Worm (Caenorhabditis elegans) whole organism, L1 larva: Measurements from ENCODE around the gene tre-2.

ENCODE experiments used
- C04F5.9 ChIP-seq: sonication (generic microtip); optimal IDR thresholded peaks from 2 replicates; lab custom pipeline; 2016; ENCODE audit warnings: missing genetic modification characterization, missing compliant biosample characterization
- blmp-1 ChIP-seq: fragments of 150-350 bp; optimal IDR thresholded peaks from 2 replicates; lab custom pipeline; 2014; ENCODE audit warnings: missing biosample characterization, missing genetic modification characterization
- ceh-8 ChIP-seq: fragments of 200-800 bp; sonication (Bioruptor generic); optimal IDR thresholded peaks from 2 replicates; lab custom pipeline; 2018; ENCODE audit warnings: mild to moderate bottlenecking, missing genetic modification characterization, moderate library complexity, missing compliant biosample characterization
- ceh-82 ChIP-seq, 3 experiments: fragments of 150-350 bp in 1 of 3; sonication (generic microtip) in 2 of 3; optimal IDR thresholded peaks; 2 replicates each; lab custom pipeline; 2014 to 2017; ENCODE audit warnings: missing biosample characterization in 3 of 3, missing genetic modification characterization in 3 of 3
- dpl-1 ChIP-seq, 3 experiments: fragments of 150-350 bp in 2 of 3; sonication (generic microtip) in 1 of 3; optimal IDR thresholded peaks; 2 replicates each; lab custom pipeline; 2014 to 2017; ENCODE audit warnings: missing biosample characterization in 3 of 3, missing genetic modification characterization in 3 of 3, missing genetic modification reagents in 3 of 3
- efl-1 ChIP-seq, 4 experiments: fragments of 150-350 bp; optimal IDR thresholded peaks in 3 of 4; peaks in 1 of 4; 1 replicate in 1 of 4; 2 replicates in 3 of 4; lab custom pipeline; 2014; ENCODE audit warnings: missing biosample characterization in 2 of 4, missing genetic modification characterization in 2 of 4, missing genetic modification reagents in 2 of 4
- efl-3 ChIP-seq: fragments of 200-800 bp; sonication (Bioruptor generic); optimal IDR thresholded peaks from 2 replicates; lab custom pipeline; 2018; ENCODE audit warnings: mild to moderate bottlenecking, missing genetic modification characterization, missing compliant biosample characterization
- fkh-4 ChIP-seq: sonication (generic microtip); optimal IDR thresholded peaks from 2 replicates; lab custom pipeline; 2016; ENCODE audit warnings: missing compliant biosample characterization, missing genetic modification characterization, borderline replicate concordance
- fkh-8 ChIP-seq: sonication (generic microtip); optimal IDR thresholded peaks from 2 replicates; lab custom pipeline; 2016; ENCODE audit warnings: mild to moderate bottlenecking, missing genetic modification characterization, missing compliant biosample characterization
- fos-1 ChIP-seq: fragments of 150-350 bp; optimal IDR thresholded peaks from 2 replicates; lab custom pipeline; 2014; ENCODE audit warnings: missing biosample characterization, missing genetic modification characterization
- jun-1 ChIP-seq: fragments of 150-350 bp; optimal IDR thresholded peaks from 2 replicates; lab custom pipeline; 2014; ENCODE audit warnings: missing biosample characterization, missing genetic modification reagents, missing genetic modification characterization
- lin-13 ChIP-seq: fragments of 150-350 bp; optimal IDR thresholded peaks from 2 replicates; lab custom pipeline; 2014; ENCODE audit warnings: missing biosample characterization, missing genetic modification reagents, missing genetic modification characterization
- lin-14 ChIP-seq: fragments of 200-800 bp; sonication (Bioruptor generic); optimal IDR thresholded peaks from 2 replicates; lab custom pipeline; 2018; ENCODE audit warnings: mild to moderate bottlenecking, missing genetic modification characterization, moderate library complexity, missing compliant biosample characterization
- lin-15B ChIP-seq: fragments of 150-350 bp; sonication (generic microtip); optimal IDR thresholded peaks from 3 replicates; lab custom pipeline; 2014; ENCODE audit warnings: missing biosample characterization, missing genetic modification characterization
- lin-39 ChIP-seq: fragments of 150-350 bp; optimal IDR thresholded peaks from 2 replicates; lab custom pipeline; 2014; ENCODE audit warnings: missing biosample characterization, missing genetic modification reagents, missing genetic modification characterization
- lir-3 ChIP-seq: sonication (generic microtip); optimal IDR thresholded peaks from 2 replicates; lab custom pipeline; 2016; ENCODE audit warnings: mild to moderate bottlenecking, missing genetic modification characterization, moderate library complexity, missing compliant biosample characterization; ENCODE audit not compliant: poor library complexity
- mdl-1 ChIP-seq, 2 experiments: fragments of 150-350 bp; optimal IDR thresholded peaks; 2 replicates each; lab custom pipeline; 2014 to 2017; ENCODE audit warnings: missing biosample characterization in 2 of 2, missing genetic modification characterization in 2 of 2, inconsistent platforms in 1 of 2
- mef-2 ChIP-seq: fragments of 150-350 bp; optimal IDR thresholded peaks from 2 replicates; lab custom pipeline; 2014; ENCODE audit warnings: missing biosample characterization, missing genetic modification characterization
- mep-1 ChIP-seq: fragments of 150-350 bp; optimal IDR thresholded peaks from 2 replicates; lab custom pipeline; 2014; ENCODE audit warnings: missing biosample characterization, missing genetic modification characterization
- nhr-20 ChIP-seq: sonication (generic microtip); optimal IDR thresholded peaks from 2 replicates; lab custom pipeline; 2016; ENCODE audit warnings: mild to moderate bottlenecking, missing genetic modification characterization, missing compliant biosample characterization
- nhr-237 ChIP-seq: fragments of 150-350 bp; optimal IDR thresholded peaks from 2 replicates; lab custom pipeline; 2014; ENCODE audit warnings: missing biosample characterization, missing genetic modification characterization
- nhr-28 ChIP-seq: fragments of 150-350 bp; optimal IDR thresholded peaks from 2 replicates; lab custom pipeline; 2014; ENCODE audit warnings: missing biosample characterization, missing genetic modification characterization
- nhr-47 ChIP-seq: sonication (generic microtip); optimal IDR thresholded peaks from 2 replicates; lab custom pipeline; 2016; ENCODE audit warnings: mild to moderate bottlenecking, missing genetic modification characterization, moderate library complexity, missing compliant biosample characterization
- nhr-71 ChIP-seq: sonication (generic microtip); optimal IDR thresholded peaks from 2 replicates; lab custom pipeline; 2016; ENCODE audit warnings: mild to moderate bottlenecking, missing genetic modification characterization, moderate library complexity, missing compliant biosample characterization
- nhr-76 ChIP-seq: sonication (generic microtip); optimal IDR thresholded peaks from 2 replicates; lab custom pipeline; 2017; ENCODE audit warnings: missing biosample characterization, missing genetic modification characterization
- nhr-77 ChIP-seq: fragments of 150-350 bp; optimal IDR thresholded peaks from 2 replicates; lab custom pipeline; 2014; ENCODE audit warnings: missing biosample characterization, missing genetic modification characterization
- pax-3 ChIP-seq: fragments of 200-800 bp; sonication (Bioruptor generic); optimal IDR thresholded peaks from 2 replicates; lab custom pipeline; 2018; ENCODE audit warnings: mild to moderate bottlenecking, missing genetic modification characterization, moderate library complexity, missing compliant biosample characterization
- pqm-1 ChIP-seq: sonication (generic microtip); optimal IDR thresholded peaks from 3 replicates; lab custom pipeline; 2017; ENCODE audit warnings: missing biosample characterization, missing genetic modification characterization
- snpc-4 ChIP-seq: fragments of 150-350 bp; optimal IDR thresholded peaks from 2 replicates; lab custom pipeline; 2014; ENCODE audit warnings: missing biosample characterization, missing genetic modification characterization
- sox-4 ChIP-seq: sonication (generic microtip); optimal IDR thresholded peaks from 2 replicates; lab custom pipeline; 2016; ENCODE audit warnings: missing genetic modification characterization, missing compliant biosample characterization
- sptf-1 ChIP-seq: fragments of 150-350 bp; optimal IDR thresholded peaks from 2 replicates; lab custom pipeline; 2014; ENCODE audit warnings: missing biosample characterization, missing genetic modification characterization
- sup-37 ChIP-seq: fragments of 200-800 bp; sonication (Bioruptor generic); optimal IDR thresholded peaks from 2 replicates; lab custom pipeline; 2018; ENCODE audit warnings: mild to moderate bottlenecking, missing genetic modification characterization, missing compliant biosample characterization
- unc-130 ChIP-seq: fragments of 150-350 bp; optimal IDR thresholded peaks from 2 replicates; lab custom pipeline; 2017; ENCODE audit warnings: missing biosample characterization, missing genetic modification characterization, inconsistent platforms
- unc-86 ChIP-seq: sonication (generic microtip); optimal IDR thresholded peaks from 2 replicates; lab custom pipeline; 2016; ENCODE audit warnings: missing genetic modification characterization, missing compliant biosample characterization
- unc-98 ChIP-seq: fragments of 200-800 bp; sonication (Bioruptor generic); IDR thresholded peaks from 2 replicates; pipeline ENCODE4 v1.3.6; 2022; ENCODE audit warnings: missing genetic modification characterization, missing compliant biosample characterization
- vab-15 ChIP-seq: sonication (generic microtip); optimal IDR thresholded peaks from 2 replicates; lab custom pipeline; 2017; ENCODE audit warnings: missing genotype, mild to moderate bottlenecking, missing genetic modification characterization, missing compliant biosample characterization
- xbp-1 ChIP-seq: sonication (generic microtip); optimal IDR thresholded peaks from 2 replicates; lab custom pipeline; 2016; ENCODE audit warnings: missing genetic modification characterization, missing compliant biosample characterization
- ztf-11 ChIP-seq, 2 experiments: sonication (generic microtip); optimal IDR thresholded peaks; 2 replicates each; lab custom pipeline; 2016 to 2017; ENCODE audit warnings: missing genetic modification characterization in 2 of 2, missing biosample characterization in 1 of 2, missing compliant biosample characterization in 1 of 2
- ztf-4 ChIP-seq: fragments of 150-350 bp; optimal IDR thresholded peaks from 2 replicates; lab custom pipeline; 2014; ENCODE audit warnings: missing biosample characterization, missing genetic modification characterization

The tre-2 gene

DNA sequence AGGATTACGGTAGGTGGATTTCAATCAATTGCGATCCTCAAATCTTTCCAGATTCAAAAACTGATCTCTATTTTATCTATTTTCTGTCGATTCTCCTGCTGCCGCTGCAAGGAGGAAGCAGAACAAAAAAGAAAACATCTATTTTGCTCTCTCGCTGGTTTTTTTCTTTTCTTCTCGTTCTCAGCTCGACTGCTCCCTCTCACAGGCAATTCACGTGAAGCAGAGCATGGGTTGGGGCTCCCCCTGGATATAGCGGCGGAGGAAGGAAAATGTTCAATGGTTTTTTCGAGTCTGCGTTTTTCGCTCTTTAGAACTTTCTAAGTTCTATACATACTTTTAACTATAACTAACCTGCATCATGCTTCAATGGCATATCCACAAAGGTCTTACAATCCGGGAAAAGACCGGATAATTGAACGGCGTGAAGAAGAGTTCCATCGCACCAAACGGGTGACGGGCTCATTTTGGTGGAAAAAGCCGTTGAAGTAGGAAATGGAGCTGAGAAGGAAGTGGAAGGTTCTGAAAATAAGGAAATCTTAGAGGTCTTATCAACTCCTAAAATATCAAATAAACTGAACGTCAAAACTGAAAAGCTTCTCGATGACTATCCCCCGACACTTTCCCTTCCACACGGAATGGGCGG, 4.2 kb downstream of the tre-2 start (continued):
- TF ChIP-seq lin-39 = peak; percentile 6
- peak; percentile 82 for TF ChIP-seq unc-130 (tag; lab: Kevin White, UChicago)
- TF ChIP-seq sptf-1 (tag; lab: Kevin White, UChicago) = no peak
- TF ChIP-seq sup-37 (GFP tag; lab: Kevin White, UChicago) = peak; percentile 21
- TF ChIP-seq xbp-1 = peak; percentile 51
- TF ChIP-seq nhr-237 (tag; lab: Kevin White, UChicago) = peak; percentile 44
- TF ChIP-seq mef-2 (tag; lab: Kevin White, UChicago) = peak; percentile 76
- TF ChIP-seq vab-15 (tag; lab: Kevin White, UChicago) = no peak
- no peak for TF ChIP-seq lin-15B (tag; lab: Kevin White, UChicago)
- TF ChIP-seq jun-1 (tag; lab: Kevin White, UChicago) = peak; percentile 54
- TF ChIP-seq fos-1 (tag; lab: Kevin White, UChicago) = peak; percentile 49
- TF ChIP-seq efl-3 (GFP tag; lab: Kevin White, UChicago) = no peak
- TF ChIP-seq efl-1 (optimal IDR thresholded peaks at IDR 0.05; lab: Kevin White, UChicago) = peak; percentile 49 to 56
- peak; percentile 7 to 9 for TF ChIP-seq efl-1 (GFP tag; optimal IDR thresholded peaks at IDR 0.05 in 1 of 2; lab: Kevin White, UChicago)
- TF ChIP-seq nhr-76 (tag; lab: Kevin White, UChicago) = no peak
- no peak for TF ChIP-seq ztf-11 (tag; optimal IDR thresholded peaks at IDR 0.05; lab: Kevin White, UChicago)
- TF ChIP-seq fkh-8 (tag; lab: Kevin White, UChicago) = peak; percentile 86
- peak; percentile 55 to 74 (median 56) for TF ChIP-seq ceh-82 (tag; optimal IDR thresholded peaks at IDR 0.05; lab: Kevin White, UChicago)
- TF ChIP-seq lir-3 (tag; lab: Kevin White, UChicago) = peak; percentile 17
- TF ChIP-seq blmp-1 (tag; lab: Kevin White, UChicago) = no peak
- peak; percentile 76 for TF ChIP-seq nhr-47 (tag; lab: Kevin White, UChicago)
- TF ChIP-seq ztf-4 (tag; lab: Kevin White, UChicago) = no peak
- TF ChIP-seq mdl-1 (tag; optimal IDR thresholded peaks at IDR 0.05; lab: Kevin White, UChicago) = peak in 1 of 2 experiments; percentile 76
- TF ChIP-seq lin-14 (GFP tag; lab: Kevin White, UChicago) = peak; percentile 97
- TF ChIP-seq C04F5.9 (tag; lab: Kevin White, UChicago) = no peak
- no peak for TF ChIP-seq nhr-28 (tag; lab: Kevin White, UChicago)
- peak; percentile 78 for TF ChIP-seq nhr-20 (tag; lab: Kevin White, UChicago)
- peak; percentile 91 for TF ChIP-seq nhr-71 (tag; lab: Kevin White, UChicago)
- TF ChIP-seq unc-86 = peak; percentile 63
- TF ChIP-seq unc-98 (GFP tag; lab: Robert Waterston, UW) = 0 out of 2 replicates have a peak, but pooled peaks have one; percentile 54
- TF ChIP-seq ceh-8 (GFP tag; lab: Kevin White, UChicago) = no peak
- no peak for TF ChIP-seq snpc-4 (tag; lab: Kevin White, UChicago)
- TF ChIP-seq mep-1 (tag; lab: Kevin White, UChicago) = peak; percentile 68
- peak; percentile 18 for TF ChIP-seq lin-13 (GFP tag; lab: Kevin White, UChicago)
- TF ChIP-seq pax-3 (tag; lab: Kevin White, UChicago) = no peak
- TF ChIP-seq pqm-1 = no peak
- peak in 1 of 3 experiments; percentile 36 for TF ChIP-seq dpl-1 (GFP tag; optimal IDR thresholded peaks at IDR 0.05; lab: Kevin White, UChicago)
- no peak for TF ChIP-seq fkh-4 (tag; lab: Kevin White, UChicago)
- TF ChIP-seq sox-4 (tag; lab: Kevin White, UChicago) = peak; percentile 49
- TF ChIP-seq, all 84 proteins: peak for 40

DNA sequence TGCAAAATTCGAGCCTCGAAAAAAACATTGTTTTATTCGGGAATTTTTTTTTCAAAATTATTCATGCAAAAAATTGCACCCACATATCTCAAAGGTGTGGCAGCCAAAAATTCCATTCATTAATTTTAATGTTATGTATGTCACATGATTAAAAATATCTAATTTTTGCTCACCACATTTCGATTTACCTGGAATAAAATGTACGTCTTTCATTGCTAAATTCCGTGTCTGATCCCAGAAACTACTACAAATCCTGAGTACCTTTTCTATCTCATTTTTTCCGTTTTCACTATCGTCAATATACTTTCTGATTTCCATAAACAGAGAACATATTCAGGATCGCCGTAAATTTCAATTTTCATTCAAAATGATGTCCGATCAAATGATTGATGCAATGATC, 10.3 kb downstream of the tre-2 start, which contains the start of gene srx-19:
srx-19 (plus strand) TSS at position 301 of the 400 bp plus-strand sequence.
- TF ChIP-seq fkh-8 (tag; lab: Kevin White, UChicago) = peak; percentile 23
- TF ChIP-seq unc-130 (tag; lab: Kevin White, UChicago) = no peak
- TF ChIP-seq sptf-1 (tag; lab: Kevin White, UChicago) = no peak
- TF ChIP-seq nhr-77 (tag; lab: Kevin White, UChicago) = no peak
